Worm (Caenorhabditis elegans) whole organism, young adult: ENCODE measurements around the gene lam-2.
A peak's percentile ranks its signal among the peaks of the same experiment; 100 is the strongest.

Experiments
- B0035.1 ChIP-seq: sonication (generic microtip); optimal IDR thresholded peaks from 2 replicates; lab custom pipeline; 2016; ENCODE audit warnings: missing genetic modification characterization, mild to moderate bottlenecking, missing compliant biosample characterization, missing genotype, missing genetic modification reagents
- F33H1.4 ChIP-seq: fragments of 200-800 bp; sonication (Bioruptor generic); IDR thresholded peaks from 2 replicates; pipeline ENCODE4 v1.3.6; 2022; ENCODE audit warnings: missing genetic modification reagents, missing genetic modification characterization, missing compliant biosample characterization
- F49E8.2 ChIP-seq: sonication (generic microtip); optimal IDR thresholded peaks from 3 replicates; lab custom pipeline; 2017; ENCODE audit warnings: missing genetic modification characterization, mild to moderate bottlenecking, missing compliant biosample characterization, antibody characterized with exemption, moderate library complexity; ENCODE audit not compliant: insufficient read depth
- F57A8.1 ChIP-seq: fragments of 200-800 bp; sonication (Bioruptor generic); optimal IDR thresholded peaks from 2 replicates; lab custom pipeline; 2018; ENCODE audit warnings: mild to moderate bottlenecking, missing genetic modification characterization, moderate library complexity, missing compliant biosample characterization
- T26A5.8 ChIP-seq: sonication (generic microtip); optimal IDR thresholded peaks from 2 replicates; lab custom pipeline; 2016; ENCODE audit warnings: missing genetic modification characterization, missing compliant biosample characterization
- Y53F4B.3 ChIP-seq: fragments of 200-800 bp; sonication (Bioruptor generic); IDR thresholded peaks from 2 replicates; pipeline ENCODE4 v1.3.6; 2022; ENCODE audit warnings: missing genetic modification reagents, missing genetic modification characterization, missing compliant biosample characterization
- Y56A3A.18 ChIP-seq: fragments of 200-800 bp; sonication (Bioruptor generic); IDR thresholded peaks from 2 replicates; pipeline ENCODE4 v1.3.6; 2022; ENCODE audit warnings: missing genetic modification reagents, missing genetic modification characterization, missing compliant biosample characterization
- Y95B8A.8 ChIP-seq: fragments of 200-800 bp; sonication (Bioruptor generic); IDR thresholded peaks from 2 replicates; pipeline ENCODE4 v1.3.6; 2022; ENCODE audit warnings: missing genetic modification reagents, missing genetic modification characterization, missing compliant biosample characterization
- ZK185.1 ChIP-seq: sonication (generic microtip); optimal IDR thresholded peaks from 2 replicates; lab custom pipeline; 2016; ENCODE audit warnings: mild to moderate bottlenecking, missing genetic modification characterization, missing compliant biosample characterization; ENCODE audit not compliant: poor library complexity, severe bottlenecking
- aptf-2 ChIP-seq: fragments of 200-800 bp; sonication (Bioruptor generic); conservative IDR thresholded peaks from 2 replicates; pipeline ENCODE4 v1.3.6; 2022; ENCODE audit warnings: missing genetic modification reagents, missing genetic modification characterization, missing compliant biosample characterization
- attf-5 ChIP-seq: fragments of 200-800 bp; sonication (Bioruptor generic); optimal IDR thresholded peaks from 2 replicates; lab custom pipeline; 2018; ENCODE audit warnings: mild to moderate bottlenecking, missing genetic modification characterization, missing compliant biosample characterization
- ceh-79 ChIP-seq: sonication (generic microtip); optimal IDR thresholded peaks from 2 replicates; lab custom pipeline; 2017; ENCODE audit warnings: mild to moderate bottlenecking, missing genetic modification characterization, missing compliant biosample characterization
- dox-1 ChIP-seq: fragments of 200-800 bp; sonication (Bioruptor generic); IDR thresholded peaks from 2 replicates; pipeline ENCODE4 v1.3.6; 2022; ENCODE audit warnings: missing genetic modification reagents, missing genetic modification characterization, missing compliant biosample characterization
- dpl-1 ChIP-seq: fragments of 150-350 bp; optimal IDR thresholded peaks from 2 replicates; lab custom pipeline; 2014; ENCODE audit warnings: missing biosample characterization, missing genetic modification reagents, missing genetic modification characterization
- efl-1 ChIP-seq: fragments of 150-350 bp; optimal IDR thresholded peaks from 2 replicates; lab custom pipeline; 2014; ENCODE audit warnings: missing biosample characterization, missing genetic modification reagents, missing genetic modification characterization
- egl-44 ChIP-seq: fragments of 200-800 bp; sonication (Bioruptor generic); IDR thresholded peaks from 2 replicates; pipeline ENCODE4 v1.3.6; 2022; ENCODE audit warnings: missing genetic modification reagents, missing genetic modification characterization, missing compliant biosample characterization
- egrh-3 ChIP-seq: fragments of 200-800 bp; sonication (Bioruptor generic); IDR thresholded peaks from 2 replicates; pipeline ENCODE4 v1.3.6; 2022; ENCODE audit warnings: missing genetic modification reagents, missing genetic modification characterization, missing compliant biosample characterization
- ekl-4 ChIP-seq: fragments of 200-800 bp; sonication (Bioruptor generic); IDR thresholded peaks from 2 replicates; pipeline ENCODE4 v1.3.6; 2022; ENCODE audit warnings: missing genetic modification reagents, missing genetic modification characterization, missing compliant biosample characterization
- ets-4 ChIP-seq: fragments of 200-800 bp; sonication (Bioruptor generic); optimal IDR thresholded peaks from 2 replicates; lab custom pipeline; 2018; ENCODE audit warnings: mild to moderate bottlenecking, missing genetic modification characterization, missing compliant biosample characterization
- hmg-1.2 ChIP-seq: fragments of 200-800 bp; sonication (Bioruptor generic); IDR thresholded peaks from 2 replicates; pipeline ENCODE4 v1.3.6; 2022; ENCODE audit warnings: missing genetic modification reagents, missing genetic modification characterization, missing compliant biosample characterization
- hrde-1 ChIP-seq: sonication (generic microtip); optimal IDR thresholded peaks from 2 replicates; lab custom pipeline; 2016; ENCODE audit warnings: missing genetic modification characterization, mild to moderate bottlenecking, missing compliant biosample characterization, moderate library complexity, missing genotype, missing genetic modification reagents, borderline replicate concordance
- hsf-1 ChIP-seq: fragments of 200-800 bp; sonication (Bioruptor generic); IDR thresholded peaks from 2 replicates; pipeline ENCODE4 v1.3.6; 2022; ENCODE audit warnings: missing genetic modification reagents, missing genetic modification characterization, missing compliant biosample characterization
- let-607 ChIP-seq, 2 experiments: fragments of 200-800 bp in 1 of 2; sonication (Bioruptor generic) in 1 of 2; sonication (generic microtip) in 1 of 2; optimal IDR thresholded peaks; 2 replicates each; lab custom pipeline; 2016 to 2018; ENCODE audit warnings: mild to moderate bottlenecking in 2 of 2, missing compliant biosample characterization in 2 of 2, missing genetic modification characterization in 2 of 2, moderate library complexity in 2 of 2, missing genotype in 1 of 2
- lin-35 ChIP-seq, 3 experiments: fragments of 150-350 bp in 2 of 3; sonication (generic microtip) in 1 of 3; optimal IDR thresholded peaks; 2 replicates each; lab custom pipeline; 2014 to 2018; ENCODE audit warnings: missing biosample characterization in 3 of 3, missing genetic modification characterization in 3 of 3, missing genetic modification reagents in 3 of 3
- madf-3 ChIP-seq: fragments of 200-800 bp; sonication (Bioruptor generic); IDR thresholded peaks from 2 replicates; pipeline ENCODE4 v1.3.6; 2022; ENCODE audit warnings: missing genetic modification reagents, missing genetic modification characterization, missing compliant biosample characterization
- madf-6 ChIP-seq: fragments of 200-800 bp; sonication (Bioruptor generic); IDR thresholded peaks from 2 replicates; pipeline ENCODE4 v1.3.6; 2022; ENCODE audit warnings: missing genetic modification reagents, missing genetic modification characterization, missing compliant biosample characterization
- madf-8 ChIP-seq: fragments of 200-800 bp; sonication (Bioruptor generic); conservative IDR thresholded peaks from 2 replicates; pipeline ENCODE4 v1.3.6; 2022; ENCODE audit warnings: missing genetic modification reagents, missing genetic modification characterization, missing compliant biosample characterization
- nhr-120 ChIP-seq: fragments of 200-800 bp; sonication (Bioruptor generic); IDR thresholded peaks from 2 replicates; pipeline ENCODE4 v1.3.6; 2022; ENCODE audit warnings: missing genetic modification characterization, missing compliant biosample characterization
- nhr-80 ChIP-seq: sonication (generic microtip); optimal IDR thresholded peaks from 2 replicates; lab custom pipeline; 2016; ENCODE audit warnings: missing genetic modification characterization, missing compliant biosample characterization
- pha-4 ChIP-seq: fragments of 150-350 bp; sonication (generic microtip); optimal IDR thresholded peaks from 2 replicates; lab custom pipeline; 2014; ENCODE audit warnings: missing biosample characterization, missing genetic modification reagents, missing genetic modification characterization
- snpc-1.1 ChIP-seq: sonication (generic microtip); optimal IDR thresholded peaks from 2 replicates; lab custom pipeline; 2017; ENCODE audit warnings: missing genetic modification characterization, mild to moderate bottlenecking, missing compliant biosample characterization, antibody characterized with exemption, moderate library complexity, missing genotype, missing genetic modification reagents; ENCODE audit not compliant: insufficient read depth
- unc-62 ChIP-seq: fragments of 150-350 bp; optimal IDR thresholded peaks from 2 replicates; lab custom pipeline; 2014; ENCODE audit warnings: missing biosample characterization, missing genetic modification reagents, missing genetic modification characterization
- zfh-2 ChIP-seq: fragments of 200-800 bp; sonication (Bioruptor generic); conservative IDR thresholded peaks from 2 replicates; pipeline ENCODE4 v1.3.6; 2022; ENCODE audit warnings: missing genetic modification reagents, missing genetic modification characterization, missing compliant biosample characterization
- zim-3 ChIP-seq: sonication (generic microtip); optimal IDR thresholded peaks from 2 replicates; lab custom pipeline; 2017; ENCODE audit warnings: mild to moderate bottlenecking, missing genetic modification characterization, moderate library complexity, missing compliant biosample characterization

lam-2 gene

ce11 chrX:7200475-7200874 lies 49.4 kb upstream of the lam-2 start (continued):
- TF ChIP-seq F33H1.4 (GFP tag; lab: Robert Waterston, UW) (no peak), unc-62 (GFP tag; lab: Kevin White, UChicago) (peak; percentile 53), lin-35 (GFP tag; optimal IDR thresholded peaks at IDR 0.05; lab: Kevin White, UChicago) (no peak), Y53F4B.3 (GFP tag; lab: Robert Waterston, UW) (no peak), Y95B8A.8 (GFP tag; lab: Robert Waterston, UW) (no peak), madf-3 (GFP tag; lab: Robert Waterston, UW) (no peak), hrde-1 (tag; lab: Kevin White, UChicago) (no peak), T26A5.8 (no peak), ets-4 (peak; percentile 44)

DNA sequence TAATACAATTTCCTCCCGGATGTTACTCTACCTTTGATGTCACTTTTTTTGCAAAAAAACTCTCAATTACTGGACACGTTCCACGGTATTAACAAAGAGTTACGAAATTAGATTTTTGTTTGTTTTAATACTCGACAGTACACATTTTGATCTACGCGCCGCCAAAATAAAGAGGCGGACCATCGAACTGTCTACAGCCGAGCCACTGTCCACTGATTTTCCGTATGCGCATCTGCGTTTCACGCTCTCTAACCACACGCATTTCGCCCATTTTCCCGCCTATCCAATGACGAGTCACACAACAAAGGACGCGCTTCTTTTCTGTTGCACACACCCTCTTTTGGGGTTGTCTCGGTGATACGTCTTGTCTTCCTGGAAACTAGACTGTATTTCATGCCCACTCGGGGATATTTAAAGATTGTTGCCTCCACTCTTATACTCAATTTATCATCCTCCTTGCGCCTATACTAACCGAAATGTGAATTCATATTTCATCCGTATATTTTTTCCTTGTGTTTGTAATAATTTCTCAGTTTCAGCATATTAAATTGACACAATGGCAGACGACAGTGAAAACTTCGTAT lies 48.9 kb upstream of the lam-2 start, which contains the start of gene C55B6.1:
Gene C55B6.1 (plus strand): TSS at position 534 of the 584 bp plus-strand sequence.
- TF ChIP-seq dpl-1 (no peak), efl-1 (GFP tag; lab: Kevin White, UChicago) (peak; percentile 36), egl-44 (GFP tag; lab: Robert Waterston, UW) (no peak), hsf-1 (GFP tag; lab: Robert Waterston, UW) (0 out of 2 replicates have a peak, but pooled peaks have one; percentile 26), aptf-2 (0 out of 2 replicates have a peak, but pooled peaks have one; percentile 18), B0035.1 (tag; lab: Kevin White, UChicago) (no peak), madf-6 (GFP tag; lab: Robert Waterston, UW) (peak; percentile 39; the same call in 1 of the 2 replicates), madf-8 (GFP tag; lab: Robert Waterston, UW) (peak; percentile 22), ekl-4 (GFP tag; lab: Robert Waterston, UW) (no peak), hmg-1.2 (GFP tag; lab: Robert Waterston, UW) (peak; percentile 49), dox-1 (GFP tag; lab: Robert Waterston, UW) (peak; percentile 40; the same call in 1 of the 2 replicates)

DNA sequence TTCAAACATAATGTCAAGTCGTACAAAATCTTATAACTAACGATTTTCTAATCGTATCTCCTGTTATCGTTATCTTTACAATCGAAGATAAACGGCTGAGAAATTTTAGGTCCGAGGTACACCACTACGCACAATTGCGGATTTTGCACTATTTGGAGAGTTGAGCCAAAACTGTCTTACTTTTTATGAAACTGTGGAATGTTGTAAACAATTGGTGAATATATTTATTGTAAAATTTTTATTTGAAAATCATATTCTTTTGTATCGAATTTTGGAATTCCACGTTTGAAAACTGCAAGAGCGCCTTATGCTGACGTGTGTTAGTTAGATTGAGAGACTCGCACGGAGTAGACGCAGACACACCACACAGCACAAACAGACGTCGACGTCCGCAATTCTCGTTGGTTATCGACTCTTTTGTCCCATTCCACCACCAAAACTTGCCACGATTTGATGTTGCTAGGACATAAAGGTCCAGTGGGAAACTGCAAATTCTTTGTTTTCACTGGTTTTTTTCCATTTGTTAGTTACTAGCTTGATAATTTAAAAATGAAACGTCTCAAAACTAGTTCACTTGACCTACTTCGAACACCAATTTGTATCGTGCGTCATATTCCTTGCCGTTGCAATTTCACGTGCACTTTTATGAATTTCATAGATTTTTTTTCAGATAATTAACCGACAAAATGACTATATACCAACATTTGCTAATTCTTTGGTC lies 43.0 kb upstream of the lam-2 start, which contains the start of gene dnj-7:
Gene dnj-7 (plus strand): TSS at position 671 of the 721 bp plus-strand sequence.
- TF ChIP-seq pha-4 (tag; lab: Kevin White, UChicago): no peak
- peak; percentile 55 for TF ChIP-seq nhr-80
- peak; percentile 36; the same call in 1 of the 2 replicates for TF ChIP-seq hmg-1.2 (GFP tag; lab: Robert Waterston, UW)
- TF ChIP-seq zim-3 (tag; lab: Kevin White, UChicago): no peak
- peak; percentile 49 for TF ChIP-seq attf-5 (GFP tag; lab: Kevin White, UChicago)
- TF ChIP-seq let-607 (tag; optimal IDR thresholded peaks at IDR 0.05; lab: Kevin White, UChicago): peak; percentile 81 to 86
- no peak for TF ChIP-seq T26A5.8
- TF ChIP-seq, all 124 proteins: peak for 4

ce11 chrX:7191882-7192281 lies 40.8 kb upstream of the lam-2 start, which contains the start of gene C55B6.7:
TSS of gene C55B6.7 (minus strand) at chrX:7191982.
- no peak for TF ChIP-seq madf-3 (GFP tag; lab: Robert Waterston, UW)
- TF ChIP-seq ZK185.1: no peak
- no peak for TF ChIP-seq ceh-79 (tag; lab: Kevin White, UChicago)
- TF ChIP-seq F49E8.2: no peak
- TF ChIP-seq snpc-1.1 (tag; lab: Kevin White, UChicago): no peak
- TF ChIP-seq F33H1.4 (GFP tag; lab: Robert Waterston, UW): no peak
- TF ChIP-seq pha-4 (tag; lab: Kevin White, UChicago): no peak
- no peak for TF ChIP-seq egrh-3 (GFP tag; lab: Robert Waterston, UW)
- no peak for TF ChIP-seq zfh-2
- no peak for TF ChIP-seq Y56A3A.18 (GFP tag; lab: Robert Waterston, UW)
- TF ChIP-seq F57A8.1 (GFP tag; lab: Kevin White, UChicago): no peak
- TF ChIP-seq madf-8 (GFP tag; lab: Robert Waterston, UW): no peak
- no peak for TF ChIP-seq nhr-120 (GFP tag; lab: Robert Waterston, UW)
